Worm (Caenorhabditis elegans): Measurements from ENCODE around the gene spc-1.

DNA sequence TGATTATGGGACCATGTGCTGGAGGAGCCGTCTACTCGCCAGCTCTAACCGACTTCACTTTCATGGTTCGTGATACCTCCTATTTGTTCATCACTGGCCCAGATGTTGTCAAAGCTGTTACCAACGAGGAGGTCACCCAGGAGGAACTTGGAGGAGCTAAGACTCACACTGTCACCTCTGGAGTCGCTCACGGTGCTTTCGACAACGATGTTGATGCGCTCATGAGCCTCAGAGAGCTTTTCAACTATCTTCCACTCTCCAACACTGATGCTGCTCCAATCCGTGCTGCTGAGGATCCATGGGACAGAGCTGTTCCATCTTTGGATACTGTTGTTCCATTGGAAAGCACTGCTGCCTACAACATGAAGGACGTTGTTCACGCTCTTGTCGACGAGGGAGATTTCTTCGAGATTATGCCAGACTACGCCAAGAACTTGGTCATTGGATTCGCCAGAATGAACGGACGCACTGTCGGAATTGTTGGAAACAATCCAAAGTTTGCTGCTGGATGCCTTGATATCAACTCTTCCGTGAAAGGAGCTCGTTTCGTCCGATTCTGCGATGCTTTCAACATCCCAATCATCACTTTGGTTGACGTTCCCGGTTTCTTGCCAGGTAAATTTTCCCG lies 35.6 kb downstream of the spc-1 start:
- TF ChIP-seq cog-1 (tag; optimal IDR thresholded peaks at IDR 0.05), result no peak
- TF ChIP-seq med-1 (GFP tag; optimal IDR thresholded peaks at IDR 0.05; ENCODE audit: insufficient read depth), result no peak
- no peak for TF ChIP-seq T22C8.4 (GFP tag; IDR thresholded peaks at IDR 0.05)
- no peak for TF ChIP-seq tab-1 (GFP tag; IDR thresholded peaks at IDR 0.05)
- no peak for TF ChIP-seq ztf-23 (GFP tag; IDR thresholded peaks at IDR 0.05)
- TF ChIP-seq flt-1 (GFP tag; IDR thresholded peaks at IDR 0.05), result no peak
- TF ChIP-seq klf-2 (GFP tag; conservative IDR thresholded peaks at IDR 0.05), result no peak
- TF ChIP-seq ref-1 (GFP tag; conservative IDR thresholded peaks at IDR 0.05), result no peak
